Fruit fly (Drosophila melanogaster): ENCODE data around the gene CG6565.
A peak's percentile ranks its signal among the peaks of the same experiment; 100 is the strongest.

CG6565 gene

dm6 chr2L:13378488-13378964, 4.7 kb downstream of the CG6565 start, which contains the start of the genes CG9302 and beta'COP (continued):
- TF ChIP-seq CG1647 (GFP tag; optimal IDR thresholded peaks at IDR 0.05) (peak; percentile 25), z (GFP tag; IDR thresholded peaks at IDR 0.05) (no peak), kay (GFP tag; optimal IDR thresholded peaks at IDR 0.05) (peak; percentile 75), CHES-1-like (GFP tag; optimal IDR thresholded peaks at IDR 0.05) (peak; percentile 59), hbn (GFP tag; IDR thresholded peaks at IDR 0.05; ENCODE audit: partially characterized antibody) (peak; percentile 49; the same call in 1 of the 2 replicates), CG6813 (GFP tag; optimal IDR thresholded peaks at IDR 0.05) (no peak), eyg (GFP tag; optimal IDR thresholded peaks at IDR 0.05) (no peak), caup (GFP tag; optimal IDR thresholded peaks at IDR 0.05; ENCODE audit: severe bottlenecking) (peak; percentile 48), jing (GFP tag; optimal IDR thresholded peaks at IDR 0.05) (no peak), her (GFP tag; optimal IDR thresholded peaks at IDR 0.05) (no peak), tio (GFP tag; optimal IDR thresholded peaks at IDR 0.05) (no peak), toy (GFP tag; IDR thresholded peaks at IDR 0.05) (no peak), E2f1 (GFP tag; IDR thresholded peaks at IDR 0.05) (no peak), BtbVII (GFP tag; optimal IDR thresholded peaks at IDR 0.05) (no peak), sc (optimal IDR thresholded peaks at IDR 0.05) (no peak), sc (GFP tag; optimal IDR thresholded peaks at IDR 0.05) (peak; percentile 39), slbo (GFP tag; IDR thresholded peaks at IDR 0.05) (peak; percentile 73), CG10654 (GFP tag; optimal IDR thresholded peaks at IDR 0.05) (peak; percentile 53), stwl (tag; optimal IDR thresholded peaks at IDR 0.05) (peak; percentile 38), CG3838 (GFP tag; optimal IDR thresholded peaks at IDR 0.05) (no peak), D19B (GFP tag; optimal IDR thresholded peaks at IDR 0.05) (no peak), CG9609 (GFP tag; optimal IDR thresholded peaks at IDR 0.05) (no peak), CG7271 (tag; optimal IDR thresholded peaks at IDR 0.05) (no peak), mam (GFP tag; optimal IDR thresholded peaks at IDR 0.05) (peak; percentile 71), H2.0 (GFP tag; IDR thresholded peaks at IDR 0.05) (no peak), Nf-YC (tag; optimal IDR thresholded peaks at IDR 0.05) (peak; percentile 79), CG1602 (GFP tag; optimal IDR thresholded peaks at IDR 0.05) (peak; percentile 49), en (GFP tag; optimal IDR thresholded peaks at IDR 0.05) (no peak), H15 (GFP tag; IDR thresholded peaks at IDR 0.05) (no peak), psq (GFP tag; optimal IDR thresholded peaks at IDR 0.05) (peak; percentile 18), Rfx (GFP tag; IDR thresholded peaks at IDR 0.05) (peak; percentile 76), Gsc (GFP tag; IDR thresholded peaks at IDR 0.05) (no peak), zen2 (GFP tag; IDR thresholded peaks at IDR 0.05; ENCODE audit: partially characterized antibody) (no peak; the same call in 2 of the 3 replicates), ap (GFP tag; IDR thresholded peaks at IDR 0.05) (no peak), CG10979 (tag; optimal IDR thresholded peaks at IDR 0.05) (peak; percentile 55), esg (GFP tag; conservative IDR thresholded peaks at IDR 0.05) (peak; percentile 40; the same call in 1 of the 2 replicates), hkb (optimal IDR thresholded peaks at IDR 0.05) (no peak), hkb (GFP tag; IDR thresholded peaks at IDR 0.05) (no peak), Spps (tag; optimal IDR thresholded peaks at IDR 0.05) (peak; percentile 12), rib (GFP tag; IDR thresholded peaks at IDR 0.05) (0 out of 2 replicates have a peak, but pooled peaks have one; percentile 23), nmo (GFP tag; optimal IDR thresholded peaks at IDR 0.05) (peak; percentile 91), ftz-f1 (GFP tag; optimal IDR thresholded peaks at IDR 0.05) (no peak), ttk (GFP tag; IDR thresholded peaks at IDR 0.05) (no peak), Lim3 (GFP tag; IDR thresholded peaks at IDR 0.05) (no peak), ara (GFP tag; IDR thresholded peaks at IDR 0.05) (no peak), CG11456 (GFP tag; IDR thresholded peaks at IDR 0.05) (peak; percentile 68; the same call in 1 of the 3 replicates), lilli (GFP tag; optimal IDR thresholded peaks at IDR 0.05) (peak; percentile 77), prd (optimal IDR thresholded peaks at IDR 0.05) (no peak), prd (GFP tag; IDR thresholded peaks at IDR 0.05) (peak; percentile 75; the same call in 2 of the 3 replicates), fd102C (GFP tag; optimal IDR thresholded peaks at IDR 0.05) (no peak), CG13424 (tag; optimal IDR thresholded peaks at IDR 0.05) (peak; percentile 78), Gug (GFP tag; IDR thresholded peaks at IDR 0.05) (peak; percentile 49; the same call in 1 of the 4 replicates)
